Worm (Caenorhabditis elegans) whole organism, early embryonic: ENCODE data around the gene sri-32.

Experiments
- ama-1 ChIP-seq: fragments of 150-350 bp; optimal IDR thresholded peaks from 2 replicates; lab custom pipeline; 2014
- pes-1 ChIP-seq: fragments of 200-800 bp; sonication (Bioruptor generic); IDR thresholded peaks from 2 replicates; pipeline ENCODE4 v1.3.6; 2022; ENCODE audit warnings: missing genetic modification reagents, missing genetic modification characterization, missing compliant biosample characterization
- tbx-37 ChIP-seq: fragments of 200-800 bp; sonication (Bioruptor generic); conservative IDR thresholded peaks from 2 replicates; pipeline ENCODE4 v1.3.6; 2022; ENCODE audit warnings: missing genetic modification reagents, missing genetic modification characterization, missing compliant biosample characterization

DNA sequence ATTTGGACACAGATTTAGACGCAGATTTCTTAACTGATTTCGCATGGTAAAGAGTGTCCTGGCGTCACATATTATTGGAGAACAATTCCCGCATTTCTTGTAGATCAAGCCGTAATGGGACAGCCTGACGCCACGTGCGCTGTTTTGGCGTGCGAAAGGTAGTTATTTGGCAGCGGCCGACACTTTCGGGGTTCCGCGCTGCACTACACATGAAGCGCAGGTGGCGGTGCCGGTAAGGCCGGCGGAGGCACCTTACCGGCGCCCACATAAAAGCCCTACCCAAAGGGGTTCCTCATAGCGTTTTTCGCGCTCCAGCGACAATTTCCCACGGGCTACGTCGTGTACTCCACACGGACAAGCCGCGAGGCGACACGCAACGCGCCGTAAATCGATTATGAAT is 44.2 kb downstream of the sri-32 start:
- TF ChIP-seq ama-1 (lab: Kevin White, UChicago) (no peak), tbx-37 (GFP tag; lab: Robert Waterston, UW) (no peak), pes-1 (GFP tag; lab: Robert Waterston, UW) (no peak)
